Fruit fly (Drosophila melanogaster) whole organism, embryonic: Measurements from ENCODE around the gene Tsp29Fb.

Source experiments
- Aef1 ChIP-seq: fragments of 200-800 bp; sonication (Bioruptor generic); IDR thresholded peaks from 3 replicates; pipeline ENCODE4 v1.3.6; 2022; ENCODE audit warnings: missing biosample characterization, missing genetic modification characterization
- BEAF-32 ChIP-seq: fragments of 200-800 bp; sonication (Bioruptor generic); optimal IDR thresholded peaks from 3 replicates; lab custom pipeline; 2017; ENCODE audit warnings: missing biosample characterization, missing genetic modification characterization, mild to moderate bottlenecking, moderate library complexity, missing genetic modification reagents
- C15 ChIP-seq: fragments of 200-800 bp; sonication (Bioruptor generic); IDR thresholded peaks from 3 replicates; pipeline ENCODE4 v1.3.6; 2022; ENCODE audit warnings: missing biosample characterization, missing genetic modification characterization
- CG11696 ChIP-seq: fragments of 200-800 bp; sonication (Bioruptor generic); IDR thresholded peaks from 2 replicates; pipeline ENCODE4 v1.3.6; 2022; ENCODE audit warnings: missing biosample characterization, missing genetic modification characterization
- CG1233 ChIP-seq: fragments of 200-800 bp; sonication (Bioruptor generic); optimal IDR thresholded peaks from 4 replicates; lab custom pipeline; 2018; ENCODE audit warnings: missing biosample characterization, mild to moderate bottlenecking, missing genetic modification characterization
- CG13287 ChIP-seq: fragments of 200-800 bp; sonication (Bioruptor generic); IDR thresholded peaks from 2 replicates; pipeline ENCODE4 v1.3.6; 2022; ENCODE audit warnings: missing biosample characterization, missing genetic modification characterization; ENCODE audit not compliant: partially characterized antibody
- CG13624 ChIP-seq: fragments of 200-800 bp; sonication (Bioruptor generic); optimal IDR thresholded peaks from 2 replicates; lab custom pipeline; 2016; ENCODE audit warnings: missing biosample characterization, missing genetic modification characterization
- CG14014 ChIP-seq: fragments of 200-800 bp; sonication (Bioruptor generic); IDR thresholded peaks from 2 replicates; pipeline ENCODE4 v1.3.6; 2022; ENCODE audit warnings: missing biosample characterization, missing genetic modification characterization
- CG1529 ChIP-seq: fragments of 200-800 bp; sonication (Bioruptor generic); optimal IDR thresholded peaks from 3 replicates; lab custom pipeline; 2018; ENCODE audit warnings: missing biosample characterization, missing genetic modification characterization
- CG15479 ChIP-seq: fragments of 200-800 bp; sonication (Bioruptor generic); optimal IDR thresholded peaks from 3 replicates; lab custom pipeline; 2019; ENCODE audit warnings: missing biosample characterization, mild to moderate bottlenecking, missing genetic modification characterization, moderate library complexity
- CG15601 ChIP-seq: fragments of 200-800 bp; sonication (Bioruptor generic); optimal IDR thresholded peaks from 3 replicates; lab custom pipeline; 2019; ENCODE audit warnings: missing biosample characterization, mild to moderate bottlenecking, missing genetic modification characterization, moderate library complexity
- CG1603 ChIP-seq: fragments of 200-800 bp; sonication (Bioruptor generic); optimal IDR thresholded peaks from 2 replicates; lab custom pipeline; 2019; ENCODE audit warnings: missing biosample characterization, mild to moderate bottlenecking, missing genetic modification characterization, moderate library complexity
- CG16815 ChIP-seq: fragments of 200-800 bp; sonication (Bioruptor generic); optimal IDR thresholded peaks from 3 replicates; lab custom pipeline; 2017; ENCODE audit warnings: missing biosample characterization, mild to moderate bottlenecking, missing genetic modification characterization
- CG17328 ChIP-seq: fragments of 200-800 bp; sonication (Bioruptor generic); IDR thresholded peaks from 2 replicates; pipeline ENCODE4 v1.3.6; 2022; ENCODE audit warnings: missing biosample characterization, missing genetic modification characterization
- CG17385 ChIP-seq: fragments of 200-800 bp; sonication (Bioruptor generic); optimal IDR thresholded peaks from 3 replicates; lab custom pipeline; 2018; ENCODE audit warnings: missing biosample characterization, mild to moderate bottlenecking, missing genetic modification characterization
- CG17568 ChIP-seq: fragments of 200-800 bp; sonication (Bioruptor generic); optimal IDR thresholded peaks from 2 replicates; lab custom pipeline; 2018; ENCODE audit warnings: missing biosample characterization, mild to moderate bottlenecking, missing genetic modification characterization, moderate library complexity
- CG17802 ChIP-seq: fragments of 200-800 bp; sonication (Bioruptor generic); optimal IDR thresholded peaks from 2 replicates; lab custom pipeline; 2018; ENCODE audit warnings: missing biosample characterization, mild to moderate bottlenecking, missing genetic modification characterization, moderate library complexity
- CG18262 ChIP-seq: fragments of 200-800 bp; optimal IDR thresholded peaks from 3 replicates; lab custom pipeline; 2019; ENCODE audit warnings: missing biosample characterization, mild to moderate bottlenecking, missing genetic modification characterization, moderate library complexity
- CG2120 ChIP-seq: fragments of 200-800 bp; sonication (Bioruptor generic); optimal IDR thresholded peaks from 3 replicates; lab custom pipeline; 2016; ENCODE audit warnings: missing biosample characterization, missing genetic modification characterization
- CG31388 ChIP-seq: fragments of 200-800 bp; sonication (Bioruptor generic); optimal IDR thresholded peaks from 2 replicates; lab custom pipeline; 2016; ENCODE audit warnings: missing biosample characterization, missing genetic modification characterization
- CG34224 ChIP-seq: fragments of 200-800 bp; sonication (Bioruptor generic); IDR thresholded peaks from 3 replicates; pipeline ENCODE4 v1.3.6; 2022; ENCODE audit warnings: missing biosample characterization, missing genetic modification characterization; ENCODE audit not compliant: partially characterized antibody
- CG4328 ChIP-seq: fragments of 200-800 bp; sonication (Bioruptor generic); optimal IDR thresholded peaks from 3 replicates; lab custom pipeline; 2017; ENCODE audit warnings: missing biosample characterization, missing genetic modification reagents, missing genetic modification characterization
- CG6254 ChIP-seq: fragments of 200-800 bp; sonication (Bioruptor generic); optimal IDR thresholded peaks from 3 replicates; lab custom pipeline; 2017; ENCODE audit warnings: mild to moderate bottlenecking, missing biosample characterization, missing genetic modification reagents, missing genetic modification characterization
- CG9437 ChIP-seq: fragments of 200-800 bp; sonication (Bioruptor generic); optimal IDR thresholded peaks from 2 replicates; lab custom pipeline; 2018; ENCODE audit warnings: missing biosample characterization, mild to moderate bottlenecking, missing genetic modification characterization
- CG9797 ChIP-seq: fragments of 200-800 bp; sonication (Bioruptor generic); optimal IDR thresholded peaks from 3 replicates; lab custom pipeline; 2018; ENCODE audit warnings: missing biosample characterization, mild to moderate bottlenecking, missing genetic modification characterization
- CG9817 ChIP-seq: fragments of 200-800 bp; sonication (Bioruptor generic); optimal IDR thresholded peaks from 2 replicates; lab custom pipeline; 2018; ENCODE audit warnings: missing biosample characterization, mild to moderate bottlenecking, missing genetic modification characterization, moderate library complexity
- Hmr ChIP-seq: fragments of 200-800 bp; sonication (Bioruptor generic); optimal IDR thresholded peaks from 3 replicates; lab custom pipeline; 2017; ENCODE audit warnings: mild to moderate bottlenecking, missing biosample characterization, missing genetic modification reagents, missing genetic modification characterization
- Hsf ChIP-seq: fragments of 200-800 bp; sonication (Bioruptor generic); optimal IDR thresholded peaks from 3 replicates; lab custom pipeline; 2016; ENCODE audit warnings: missing biosample characterization, missing genetic modification characterization
- Nf-YB ChIP-seq: fragments of 200-800 bp; sonication (Bioruptor generic); optimal IDR thresholded peaks from 3 replicates; lab custom pipeline; 2019; ENCODE audit warnings: missing biosample characterization, mild to moderate bottlenecking, missing genetic modification characterization, moderate library complexity
- Pdp1 ChIP-seq, 2 experiments: fragments of 200-800 bp; sonication (Bioruptor generic); optimal IDR thresholded peaks; 3 replicates each; lab custom pipeline; 2016; ENCODE audit warnings: missing biosample characterization in 2 of 2, missing genetic modification characterization in 2 of 2, mild to moderate bottlenecking in 1 of 2, moderate library complexity in 1 of 2
- Rx ChIP-seq: fragments of 200-800 bp; sonication (Bioruptor generic); IDR thresholded peaks from 2 replicates; pipeline ENCODE4 v1.3.6; 2022; ENCODE audit warnings: missing biosample characterization, missing genetic modification characterization
- abd-A ChIP-seq: fragments of 200-800 bp; sonication (Bioruptor generic); optimal IDR thresholded peaks from 3 replicates; lab custom pipeline; 2019; ENCODE audit warnings: missing biosample characterization, mild to moderate bottlenecking, missing genetic modification characterization, moderate library complexity
- bbx ChIP-seq: fragments of 200-800 bp; sonication (Bioruptor generic); IDR thresholded peaks from 2 replicates; pipeline ENCODE4 v1.3.6; 2022; ENCODE audit warnings: missing biosample characterization, missing genetic modification characterization; ENCODE audit not compliant: partially characterized antibody
- bsh ChIP-seq, 2 experiments: fragments of 200-800 bp; sonication (Bioruptor generic); optimal IDR thresholded peaks; 2 replicates each; lab custom pipeline; 2017 to 2018; ENCODE audit warnings: mild to moderate bottlenecking in 2 of 2, missing biosample characterization in 2 of 2, missing genetic modification characterization in 2 of 2, moderate library complexity in 1 of 2
- dysf ChIP-seq: fragments of 200-800 bp; sonication (Bioruptor generic); IDR thresholded peaks from 3 replicates; pipeline ENCODE4 v1.3.6; 2022; ENCODE audit warnings: missing biosample characterization, missing genetic modification characterization
- esg ChIP-seq: fragments of 200-800 bp; sonication (Bioruptor generic); conservative IDR thresholded peaks from 2 replicates; pipeline ENCODE4 v1.3.6; 2022; ENCODE audit warnings: missing biosample characterization, missing genetic modification characterization
- eve ChIP-seq, 2 experiments: fragments of >200 bp; optimal IDR thresholded peaks; 2 replicates each; lab custom pipeline; 2017; ENCODE audit warnings: missing biosample characterization in 2 of 2, missing genetic modification characterization in 2 of 2
- gfzf ChIP-seq: fragments of 200-800 bp; sonication (Bioruptor generic); optimal IDR thresholded peaks from 2 replicates; lab custom pipeline; 2016; ENCODE audit warnings: missing biosample characterization, mild to moderate bottlenecking, missing genetic modification characterization, moderate library complexity
- ham ChIP-seq: fragments of 200-800 bp; sonication (Bioruptor generic); IDR thresholded peaks from 2 replicates; pipeline ENCODE4 v1.3.6; 2022; ENCODE audit warnings: missing biosample characterization, missing genetic modification characterization
- knrl ChIP-seq: fragments of 200-800 bp; sonication (Bioruptor generic); IDR thresholded peaks from 3 replicates; pipeline ENCODE4 v1.3.6; 2022; ENCODE audit warnings: missing biosample characterization, missing genetic modification characterization; ENCODE audit not compliant: partially characterized antibody
- lab ChIP-seq: fragments of 200-800 bp; sonication (Bioruptor generic); optimal IDR thresholded peaks from 3 replicates; lab custom pipeline; 2017; ENCODE audit warnings: missing biosample characterization, missing genetic modification characterization, mild to moderate bottlenecking, moderate library complexity, missing genetic modification reagents
- lmd ChIP-seq: fragments of 200-800 bp; sonication (Bioruptor generic); IDR thresholded peaks from 2 replicates; pipeline ENCODE4 v1.3.6; 2022; ENCODE audit warnings: missing biosample characterization, missing genetic modification characterization
- mam ChIP-seq: fragments of 200-800 bp; sonication (Bioruptor generic); optimal IDR thresholded peaks from 3 replicates; lab custom pipeline; 2016; ENCODE audit warnings: missing biosample characterization, missing genetic modification characterization
- prd ChIP-seq, 3 experiments: fragments of >200 bp in 2 of 3; fragments of 200-800 bp in 1 of 3; sonication (Bioruptor generic) in 1 of 3; optimal IDR thresholded peaks in 2 of 3; IDR thresholded peaks in 1 of 3; 2 replicates in 2 of 3; 3 replicates in 1 of 3; pipeline versions ENCODE4 v1.3.6 to Lab custom; 2017 to 2022; ENCODE audit warnings: missing biosample characterization in 1 of 3, missing genetic modification characterization in 1 of 3
- seq ChIP-seq: fragments of 200-800 bp; sonication (Bioruptor generic); IDR thresholded peaks from 2 replicates; pipeline ENCODE4 v1.3.6; 2022; ENCODE audit warnings: missing biosample characterization, missing genetic modification characterization
- sqz ChIP-seq: fragments of 200-800 bp; sonication (Bioruptor generic); optimal IDR thresholded peaks from 3 replicates; lab custom pipeline; 2018; ENCODE audit warnings: missing biosample characterization, mild to moderate bottlenecking, missing genetic modification characterization
- zen2 ChIP-seq: fragments of 200-800 bp; sonication (Bioruptor generic); IDR thresholded peaks from 3 replicates; pipeline ENCODE4 v1.3.6; 2022; ENCODE audit warnings: missing biosample characterization, missing genetic modification characterization; ENCODE audit not compliant: partially characterized antibody

The Tsp29Fb gene

dm6 chr2L:8958046-8958497, 20.9 kb downstream of the Tsp29Fb start (continued):
- TF ChIP-seq CG15601, result peak; percentile 97
- peak; percentile 89 for TF ChIP-seq CG1233 (GFP tag; lab: Kevin White, UChicago)
- TF ChIP-seq, all 482 proteins: peak for 432

DNA sequence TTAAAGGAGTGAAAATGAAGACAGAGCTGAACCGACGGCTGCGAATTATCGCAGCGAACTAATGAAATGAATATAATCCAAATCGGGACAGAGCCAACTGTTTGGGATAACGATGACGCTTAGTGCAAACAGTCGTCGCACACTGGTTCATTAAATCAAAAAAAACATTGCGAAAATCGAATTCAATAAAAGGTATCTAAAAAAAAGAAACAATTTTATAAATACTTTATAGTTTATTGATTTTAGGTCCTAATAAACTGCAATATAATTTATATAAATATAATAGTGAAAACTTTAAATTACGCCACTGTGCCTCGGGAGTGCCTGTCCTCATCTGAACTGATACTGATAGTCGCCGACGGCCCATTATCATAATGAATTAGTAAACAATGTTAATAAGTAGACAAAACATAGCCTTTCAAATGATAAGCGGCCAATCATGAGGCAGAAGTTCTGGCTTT, 21.8 kb downstream of the Tsp29Fb start, which contains the start of gene CG31886:
Gene CG31886, minus strand, starts transcription at position 51 of the 461 bp plus-strand sequence.
- no peak for TF ChIP-seq CG6254 (GFP tag; lab: Kevin White, UChicago)
- no peak for TF ChIP-seq CG13624 (GFP tag; lab: Kevin White, UChicago)
- no peak for TF ChIP-seq mam
- TF ChIP-seq gfzf (GFP tag; lab: Kevin White, UChicago), result no peak
- no peak for TF ChIP-seq sqz
- TF ChIP-seq CG1603 (tag; lab: Kevin White, UChicago), result no peak
- TF ChIP-seq CG9817 (tag; lab: Kevin White, UChicago), result no peak
- TF ChIP-seq prd (optimal IDR thresholded peaks at IDR 0.05; lab: Kevin White, UChicago), result no peak
- no peak; the same call in 2 of the 3 replicates for TF ChIP-seq prd (GFP tag; IDR thresholded peaks at IDR 0.05; lab: Robert Waterston, UW)
- TF ChIP-seq CG16815 (GFP tag; lab: Kevin White, UChicago), result no peak
- no peak for TF ChIP-seq Nf-YB (GFP tag; lab: Kevin White, UChicago)
- TF ChIP-seq Rx (GFP tag; lab: Robert Waterston, UW), result no peak
- TF ChIP-seq Hmr (GFP tag; lab: Kevin White, UChicago), result peak; percentile 13
- no peak for TF ChIP-seq dysf (GFP tag; lab: Robert Waterston, UW)
- TF ChIP-seq CG17568, result no peak
- no peak for TF ChIP-seq bsh (GFP tag; optimal IDR thresholded peaks at IDR 0.05; lab: Kevin White, UChicago)
- no peak for TF ChIP-seq seq (GFP tag; lab: Robert Waterston, UW)
- no peak for TF ChIP-seq CG4328 (GFP tag; lab: Kevin White, UChicago)
- no peak for TF ChIP-seq Pdp1 (GFP tag; optimal IDR thresholded peaks at IDR 0.05; lab: Kevin White, UChicago)
- TF ChIP-seq CG1529, result no peak
- TF ChIP-seq CG9437 (GFP tag; lab: Kevin White, UChicago), result no peak
- peak; percentile 38 for TF ChIP-seq CG2120 (GFP tag; lab: Kevin White, UChicago)
- TF ChIP-seq bbx (GFP tag; lab: Robert Waterston, UW), result no peak
- TF ChIP-seq lab (GFP tag; lab: Kevin White, UChicago), result peak; percentile 55
- TF ChIP-seq zen2 (GFP tag; lab: Robert Waterston, UW), result no peak
- TF ChIP-seq abd-A (tag; lab: Kevin White, UChicago), result no peak
- no peak for TF ChIP-seq esg (GFP tag; lab: Robert Waterston, UW)
- no peak for TF ChIP-seq CG18262 (tag; lab: Kevin White, UChicago)
- TF ChIP-seq ham (GFP tag; lab: Robert Waterston, UW), result no peak
- peak; percentile 49; the same call in 1 of the 2 replicates for TF ChIP-seq CG17328 (GFP tag; lab: Robert Waterston, UW)
- no peak for TF ChIP-seq Aef1 (GFP tag; lab: Robert Waterston, UW)
- TF ChIP-seq CG15479 (GFP tag; lab: Kevin White, UChicago), result no peak
- no peak for TF ChIP-seq knrl (GFP tag; lab: Robert Waterston, UW)
- TF ChIP-seq CG13287 (GFP tag; lab: Robert Waterston, UW), result no peak
- no peak for TF ChIP-seq eve (GFP tag; optimal IDR thresholded peaks at IDR 0.05; lab: Kevin White, UChicago)
- TF ChIP-seq CG14014, result peak; percentile 44
- TF ChIP-seq lmd (GFP tag; lab: Robert Waterston, UW), result peak; percentile 31; the same call in 1 of the 2 replicates
- no peak for TF ChIP-seq CG34224
- TF ChIP-seq CG17802 (tag; lab: Kevin White, UChicago), result no peak
- no peak for TF ChIP-seq C15 (GFP tag; lab: Robert Waterston, UW)
- TF ChIP-seq CG31388 (GFP tag; lab: Kevin White, UChicago), result no peak
- no peak for TF ChIP-seq BEAF-32 (GFP tag; lab: Kevin White, UChicago)
- TF ChIP-seq CG11696 (GFP tag; lab: Robert Waterston, UW), result no peak
- TF ChIP-seq CG9797, result no peak
- no peak for TF ChIP-seq CG17385
- no peak for TF ChIP-seq Hsf (GFP tag; lab: Kevin White, UChicago)
